Fruit fly (Drosophila melanogaster) Kc167 (cell line): ENCODE measurements around the gene Shal.

ENCODE experiments used
- Myc ChIP-seq: fragments of >200 bp; optimal IDR thresholded peaks from 2 replicates; lab custom pipeline; 2017; ENCODE audit warnings: missing external identifiers
- Sin3A ChIP-seq: fragments of >200 bp; optimal IDR thresholded peaks from 2 replicates; lab custom pipeline; 2018; ENCODE audit warnings: missing external identifiers
- h ChIP-seq: fragments of >200 bp; optimal IDR thresholded peaks from 3 replicates; lab custom pipeline; 2018; ENCODE audit warnings: missing external identifiers
- psq ChIP-seq: fragments of >200 bp; optimal IDR thresholded peaks from 2 replicates; lab custom pipeline; 2017; ENCODE audit warnings: missing external identifiers

DNA sequence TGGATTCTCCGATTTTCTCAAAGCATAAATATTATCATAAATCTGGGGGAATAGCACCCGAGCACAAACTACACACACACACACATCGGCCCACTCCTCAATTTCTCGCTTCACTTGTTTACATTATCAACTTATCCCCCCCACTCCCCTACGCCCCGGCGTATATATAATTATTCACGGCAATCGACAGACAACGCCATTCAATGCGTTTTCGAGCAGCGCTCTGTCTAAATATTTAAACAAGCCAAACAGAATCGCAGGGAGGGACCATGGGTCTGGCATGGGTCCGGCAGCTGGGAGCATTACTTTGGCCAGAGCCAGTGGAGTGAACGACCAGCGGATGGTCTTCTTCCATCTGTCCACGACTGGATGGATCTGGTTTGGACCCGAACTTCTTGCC is 8.7 kb downstream of the Shal start:
- TF ChIP-seq h (lab: Kevin White, UChicago) (no peak), psq (lab: Kevin White, UChicago) (no peak), Sin3A (lab: Kevin White, UChicago) (no peak), Myc (lab: Kevin White, UChicago) (no peak)
